Worm (Caenorhabditis elegans) whole organism, L2 larva: Measurements from ENCODE around the gene lido-2.

Experiments
- ZK546.5 ChIP-seq: sonication (generic microtip); optimal IDR thresholded peaks from 2 replicates; lab custom pipeline; 2017; ENCODE audit warnings: missing biosample characterization, missing genetic modification characterization
- ceh-82 ChIP-seq: fragments of 150-350 bp; optimal IDR thresholded peaks from 2 replicates; lab custom pipeline; 2014; ENCODE audit warnings: missing biosample characterization, missing genetic modification characterization
- dmd-4 ChIP-seq: sonication (generic microtip); optimal IDR thresholded peaks from 2 replicates; lab custom pipeline; 2017; ENCODE audit warnings: missing biosample characterization, missing genetic modification characterization
- elt-3 ChIP-seq: sonication (generic microtip); optimal IDR thresholded peaks from 2 replicates; lab custom pipeline; 2017; ENCODE audit warnings: missing biosample characterization, missing genetic modification characterization
- nhr-11 ChIP-seq: fragments of 150-350 bp; optimal IDR thresholded peaks from 2 replicates; lab custom pipeline; 2014; ENCODE audit warnings: missing biosample characterization, missing genetic modification characterization
- unc-62 ChIP-seq: fragments of 150-350 bp; optimal IDR thresholded peaks from 2 replicates; lab custom pipeline; 2014; ENCODE audit warnings: missing biosample characterization, missing genetic modification reagents, missing genetic modification characterization

ce11 chrX:17134427-17134826 is 33.9 kb upstream of the lido-2 start, which contains the start of gene K09E3.7:
- no peak for TF ChIP-seq ceh-82 (tag; lab: Kevin White, UChicago)
- no peak for TF ChIP-seq elt-3
- no peak for TF ChIP-seq unc-62 (GFP tag; lab: Kevin White, UChicago)
- no peak for TF ChIP-seq dmd-4 (tag; lab: Kevin White, UChicago)
- no peak for TF ChIP-seq nhr-11 (tag; lab: Kevin White, UChicago)
- TF ChIP-seq ZK546.5 (tag; lab: Kevin White, UChicago) = no peak
